Fruit fly (Drosophila melanogaster): ENCODE measurements around the gene cmb.

dm6 chr3L:13409809-13410521 lies 32.4 kb upstream of the cmb start:
- TF ChIP-seq CTCF (optimal IDR thresholded peaks at IDR 0.05) (no peak), CG8478 (optimal IDR thresholded peaks at IDR 0.05) (no peak)

Measured in S2 (cell line).